Fruit fly (Drosophila melanogaster) whole organism: Measurements from ENCODE around the gene CG14075.

ENCODE experiments used
- CG8478 ChIP-seq: fragments of >200 bp; optimal IDR thresholded peaks from 2 replicates; lab custom pipeline; 2018; ENCODE audit warnings: inconsistent platforms
- Dll ChIP-seq: fragments of >200 bp; optimal IDR thresholded peaks from 2 replicates; lab custom pipeline; 2017
- pan ChIP-seq: fragments of >200 bp; optimal IDR thresholded peaks from 2 replicates; lab custom pipeline; 2017
- psq ChIP-seq: fragments of >200 bp; optimal IDR thresholded peaks from 2 replicates; lab custom pipeline; 2017
- usp ChIP-seq: fragments of >200 bp; optimal IDR thresholded peaks from 2 replicates; lab custom pipeline; 2017; ENCODE audit warnings: missing biosample characterization, missing genetic modification characterization, mixed read lengths

- no peak for TF ChIP-seq CG8478
- no peak for TF ChIP-seq usp
- TF ChIP-seq pan (lab: Kevin White, UChicago): no peak
- no peak for TF ChIP-seq psq
- TF ChIP-seq Dll: no peak
Observed at dm6 chr3L:18946956-18947355, 37.8 kb upstream of the CG14075 start.
